Worm (Caenorhabditis elegans) whole organism, young adult: ENCODE results near the gene mrpl-48.

Experiments used
- B0019.2 ChIP-seq: fragments of 200-800 bp; sonication (Bioruptor generic); conservative IDR thresholded peaks from 2 replicates; pipeline ENCODE4 v1.3.6; 2022; ENCODE audit warnings: missing genetic modification reagents, missing genetic modification characterization, missing compliant biosample characterization
- C06A6.2 ChIP-seq: fragments of 200-800 bp; sonication (Bioruptor generic); conservative IDR thresholded peaks from 2 replicates; pipeline ENCODE4 v1.3.6; 2022; ENCODE audit warnings: missing genetic modification characterization, missing compliant biosample characterization
- D2030.7 ChIP-seq: fragments of 200-800 bp; sonication (Bioruptor generic); IDR thresholded peaks from 2 replicates; pipeline ENCODE4 v1.3.6; 2022; ENCODE audit warnings: missing genetic modification reagents, missing genetic modification characterization, missing compliant biosample characterization
- F33H1.4 ChIP-seq: fragments of 200-800 bp; sonication (Bioruptor generic); IDR thresholded peaks from 2 replicates; pipeline ENCODE4 v1.3.6; 2022; ENCODE audit warnings: missing genetic modification reagents, missing genetic modification characterization, missing compliant biosample characterization
- F37B4.10 ChIP-seq: fragments of 200-800 bp; sonication (Bioruptor generic); IDR thresholded peaks from 2 replicates; pipeline ENCODE4 v1.3.6; 2022; ENCODE audit warnings: missing genetic modification characterization, missing compliant biosample characterization
- F57A8.1 ChIP-seq: fragments of 200-800 bp; sonication (Bioruptor generic); optimal IDR thresholded peaks from 2 replicates; lab custom pipeline; 2018; ENCODE audit warnings: mild to moderate bottlenecking, missing genetic modification characterization, moderate library complexity, missing compliant biosample characterization
- F57C9.4 ChIP-seq: sonication (generic microtip); optimal IDR thresholded peaks from 2 replicates; lab custom pipeline; 2017; ENCODE audit warnings: mild to moderate bottlenecking, missing genetic modification characterization, missing compliant biosample characterization
- K11D2.4 ChIP-seq: fragments of 200-800 bp; sonication (Bioruptor generic); IDR thresholded peaks from 2 replicates; pipeline ENCODE4 v1.3.6; 2022; ENCODE audit warnings: missing genetic modification reagents, missing genetic modification characterization, missing compliant biosample characterization
- T07F8.4 ChIP-seq: sonication (generic microtip); optimal IDR thresholded peaks from 2 replicates; lab custom pipeline; 2016; ENCODE audit warnings: mild to moderate bottlenecking, missing genetic modification characterization, moderate library complexity, missing compliant biosample characterization
- akir-1 ChIP-seq: fragments of 200-800 bp; sonication (Bioruptor generic); optimal IDR thresholded peaks from 2 replicates; lab custom pipeline; 2018; ENCODE audit warnings: mild to moderate bottlenecking, missing genetic modification characterization, moderate library complexity, missing compliant biosample characterization
- attf-5 ChIP-seq: fragments of 200-800 bp; sonication (Bioruptor generic); optimal IDR thresholded peaks from 2 replicates; lab custom pipeline; 2018; ENCODE audit warnings: mild to moderate bottlenecking, missing genetic modification characterization, missing compliant biosample characterization
- attf-6 ChIP-seq: fragments of 200-800 bp; sonication (Bioruptor generic); IDR thresholded peaks from 2 replicates; pipeline ENCODE4 v1.3.6; 2022; ENCODE audit warnings: missing genetic modification reagents, missing genetic modification characterization, missing compliant biosample characterization
- bed-1 ChIP-seq: fragments of 200-800 bp; sonication (Bioruptor generic); IDR thresholded peaks from 2 replicates; pipeline ENCODE4 v1.3.6; 2022; ENCODE audit warnings: missing genetic modification reagents, missing genetic modification characterization, missing compliant biosample characterization
- ccch-3 ChIP-seq: fragments of 200-800 bp; sonication (Bioruptor generic); optimal IDR thresholded peaks from 2 replicates; lab custom pipeline; 2018; ENCODE audit warnings: mild to moderate bottlenecking, missing genetic modification characterization, missing compliant biosample characterization
- cebp-1 ChIP-seq, 2 experiments: fragments of 200-800 bp in 1 of 2; sonication (Bioruptor generic) in 1 of 2; sonication (generic microtip) in 1 of 2; IDR thresholded peaks in 1 of 2; optimal IDR thresholded peaks in 1 of 2; 2 replicates each; pipeline versions ENCODE4 v1.3.6 to Lab custom; 2017 to 2022; ENCODE audit warnings: missing compliant biosample characterization in 2 of 2, missing genetic modification characterization in 2 of 2, mild to moderate bottlenecking in 1 of 2, missing genetic modification reagents in 1 of 2, moderate library complexity in 1 of 2
- ceh-40 ChIP-seq: fragments of 200-800 bp; sonication (Bioruptor generic); IDR thresholded peaks from 2 replicates; pipeline ENCODE4 v1.3.6; 2022; ENCODE audit warnings: missing genetic modification characterization, missing compliant biosample characterization
- ceh-58 ChIP-seq: fragments of 200-800 bp; sonication (Bioruptor generic); IDR thresholded peaks from 2 replicates; pipeline ENCODE4 v1.3.6; 2022; ENCODE audit warnings: missing genetic modification characterization, missing compliant biosample characterization
- chd-7 ChIP-seq: sonication (generic microtip); optimal IDR thresholded peaks from 2 replicates; lab custom pipeline; 2016; ENCODE audit warnings: mild to moderate bottlenecking, missing genetic modification characterization, moderate library complexity, missing compliant biosample characterization
- dox-1 ChIP-seq: fragments of 200-800 bp; sonication (Bioruptor generic); IDR thresholded peaks from 2 replicates; pipeline ENCODE4 v1.3.6; 2022; ENCODE audit warnings: missing genetic modification reagents, missing genetic modification characterization, missing compliant biosample characterization
- dpl-1 ChIP-seq: fragments of 150-350 bp; optimal IDR thresholded peaks from 2 replicates; lab custom pipeline; 2014; ENCODE audit warnings: missing biosample characterization, missing genetic modification reagents, missing genetic modification characterization
- egrh-3 ChIP-seq: fragments of 200-800 bp; sonication (Bioruptor generic); IDR thresholded peaks from 2 replicates; pipeline ENCODE4 v1.3.6; 2022; ENCODE audit warnings: missing genetic modification reagents, missing genetic modification characterization, missing compliant biosample characterization
- ekl-4 ChIP-seq: fragments of 200-800 bp; sonication (Bioruptor generic); IDR thresholded peaks from 2 replicates; pipeline ENCODE4 v1.3.6; 2022; ENCODE audit warnings: missing genetic modification reagents, missing genetic modification characterization, missing compliant biosample characterization
- gei-17 ChIP-seq: fragments of 200-800 bp; sonication (Bioruptor generic); optimal IDR thresholded peaks from 2 replicates; lab custom pipeline; 2018; ENCODE audit warnings: mild to moderate bottlenecking, missing genetic modification characterization, missing compliant biosample characterization
- him-1 ChIP-seq: sonication (generic microtip); optimal IDR thresholded peaks from 2 replicates; lab custom pipeline; 2016; ENCODE audit warnings: missing genotype, missing genetic modification reagents, missing genetic modification characterization, missing compliant biosample characterization
- hmg-1.2 ChIP-seq: fragments of 200-800 bp; sonication (Bioruptor generic); IDR thresholded peaks from 2 replicates; pipeline ENCODE4 v1.3.6; 2022; ENCODE audit warnings: missing genetic modification reagents, missing genetic modification characterization, missing compliant biosample characterization
- hmg-20 ChIP-seq: fragments of 200-800 bp; sonication (Bioruptor generic); IDR thresholded peaks from 2 replicates; pipeline ENCODE4 v1.3.6; 2022; ENCODE audit warnings: missing genetic modification reagents, missing genetic modification characterization, missing compliant biosample characterization
- let-607 ChIP-seq, 2 experiments: fragments of 200-800 bp in 1 of 2; sonication (Bioruptor generic) in 1 of 2; sonication (generic microtip) in 1 of 2; optimal IDR thresholded peaks; 2 replicates each; lab custom pipeline; 2016 to 2018; ENCODE audit warnings: mild to moderate bottlenecking in 2 of 2, missing compliant biosample characterization in 2 of 2, missing genetic modification characterization in 2 of 2, moderate library complexity in 2 of 2, missing genotype in 1 of 2
- lin-26 ChIP-seq: fragments of 200-800 bp; sonication (Bioruptor generic); IDR thresholded peaks from 2 replicates; pipeline ENCODE4 v1.3.6; 2022; ENCODE audit warnings: missing genetic modification reagents, missing genetic modification characterization, missing compliant biosample characterization
- lin-40 ChIP-seq: sonication (generic microtip); optimal IDR thresholded peaks from 2 replicates; lab custom pipeline; 2016; ENCODE audit warnings: missing genetic modification characterization, mild to moderate bottlenecking, missing compliant biosample characterization, missing genotype, missing genetic modification reagents
- lin-54 ChIP-seq: fragments of 200-800 bp; sonication (Bioruptor generic); optimal IDR thresholded peaks from 2 replicates; lab custom pipeline; 2018; ENCODE audit warnings: mild to moderate bottlenecking, missing genetic modification characterization, missing compliant biosample characterization
- mcd-1 ChIP-seq: fragments of 200-800 bp; sonication (Bioruptor generic); IDR thresholded peaks from 2 replicates; pipeline ENCODE4 v1.3.6; 2022; ENCODE audit warnings: missing genetic modification reagents, missing genetic modification characterization, missing compliant biosample characterization
- mxl-1 ChIP-seq: sonication (generic microtip); optimal IDR thresholded peaks from 2 replicates; lab custom pipeline; 2016; ENCODE audit warnings: missing genetic modification characterization, missing compliant biosample characterization
- pbrm-1 ChIP-seq: fragments of 200-800 bp; sonication (Bioruptor generic); IDR thresholded peaks from 2 replicates; pipeline ENCODE4 v1.3.6; 2022; ENCODE audit warnings: missing genetic modification reagents, missing genetic modification characterization, missing compliant biosample characterization
- sdz-38 ChIP-seq: sonication (generic microtip); optimal IDR thresholded peaks from 2 replicates; lab custom pipeline; 2016; ENCODE audit warnings: missing genotype, missing genetic modification characterization, missing compliant biosample characterization
- sea-2 ChIP-seq: fragments of 200-800 bp; sonication (Bioruptor generic); IDR thresholded peaks from 2 replicates; pipeline ENCODE4 v1.3.6; 2022; ENCODE audit warnings: missing genetic modification characterization, missing compliant biosample characterization
- snpc-4 ChIP-seq, 5 experiments: fragments of 150-350 bp in 1 of 5; sonication (generic microtip) in 4 of 5; optimal IDR thresholded peaks; 2 replicates each; lab custom pipeline; 2014 to 2018; ENCODE audit warnings: missing genetic modification characterization in 5 of 5, missing biosample characterization in 3 of 5, antibody characterized with exemption in 2 of 5, mild to moderate bottlenecking in 2 of 5, missing compliant biosample characterization in 2 of 5, missing genotype in 2 of 5, moderate library complexity in 2 of 5, missing genetic modification reagents in 1 of 5
- sptf-2 ChIP-seq: fragments of 200-800 bp; sonication (Bioruptor generic); optimal IDR thresholded peaks from 2 replicates; lab custom pipeline; 2018; ENCODE audit warnings: mild to moderate bottlenecking, missing genetic modification characterization, missing compliant biosample characterization
- zfh-2 ChIP-seq: fragments of 200-800 bp; sonication (Bioruptor generic); conservative IDR thresholded peaks from 2 replicates; pipeline ENCODE4 v1.3.6; 2022; ENCODE audit warnings: missing genetic modification reagents, missing genetic modification characterization, missing compliant biosample characterization
- zim-3 ChIP-seq: sonication (generic microtip); optimal IDR thresholded peaks from 2 replicates; lab custom pipeline; 2017; ENCODE audit warnings: mild to moderate bottlenecking, missing genetic modification characterization, moderate library complexity, missing compliant biosample characterization

Gene mrpl-48

ce11 chrV:5580517-5580916, 13.0 kb upstream of the mrpl-48 start:
- no peak for TF ChIP-seq ceh-58 (GFP tag; lab: Robert Waterston, UW)
- no peak for TF ChIP-seq F57A8.1
- peak; percentile 65 for TF ChIP-seq attf-5 (GFP tag; lab: Kevin White, UChicago)
- TF ChIP-seq gei-17 (GFP tag; lab: Kevin White, UChicago), result no peak
- no peak for TF ChIP-seq snpc-4 (GFP tag; optimal IDR thresholded peaks at IDR 0.05; lab: Kevin White, UChicago)
- peak in 3 of 4 experiments; percentile 33 to 52 (median 46) for TF ChIP-seq snpc-4 (tag; optimal IDR thresholded peaks at IDR 0.05; lab: Kevin White, UChicago)
- TF ChIP-seq cebp-1 (GFP tag; IDR thresholded peaks at IDR 0.05; lab: Robert Waterston, UW), result peak; percentile 88
- peak; percentile 97 for TF ChIP-seq cebp-1 (tag; optimal IDR thresholded peaks at IDR 0.05; lab: Kevin White, UChicago)
- no peak for TF ChIP-seq ceh-40
- TF ChIP-seq let-607 (tag; optimal IDR thresholded peaks at IDR 0.05; lab: Kevin White, UChicago), result peak in 1 of 2 experiments; percentile 29
- 0 out of 2 replicates have a peak, but pooled peaks have one; percentile 13 for TF ChIP-seq C06A6.2 (GFP tag; lab: Robert Waterston, UW)
- TF ChIP-seq lin-40 (tag; lab: Kevin White, UChicago), result peak; percentile 21
- peak; percentile 85; the same call in 1 of the 2 replicates for TF ChIP-seq hmg-1.2 (GFP tag; lab: Robert Waterston, UW)
- no peak for TF ChIP-seq lin-54 (GFP tag; lab: Kevin White, UChicago)
- TF ChIP-seq F57C9.4, result no peak

- TF ChIP-seq F37B4.10 (GFP tag; lab: Robert Waterston, UW) (no peak), bed-1 (GFP tag; lab: Robert Waterston, UW) (no peak), B0019.2 (GFP tag; lab: Robert Waterston, UW) (no peak), akir-1 (GFP tag; lab: Kevin White, UChicago) (no peak), mxl-1 (tag; lab: Kevin White, UChicago) (no peak), zim-3 (tag; lab: Kevin White, UChicago) (no peak), sea-2 (no peak)
These were observed 12.2 kb upstream of the mrpl-48 start, which contains the start of gene klc-2 for ce11 chrV:5581312-5581711. TSS of gene klc-2 (minus strand) at chrV:5581412.

- TF ChIP-seq ekl-4, result no peak
- TF ChIP-seq chd-7 (tag; lab: Kevin White, UChicago), result peak; percentile 34
- TF ChIP-seq hmg-20 (GFP tag; lab: Robert Waterston, UW), result peak; percentile 33; the same call in 1 of the 2 replicates
- no peak for TF ChIP-seq attf-5 (GFP tag; lab: Kevin White, UChicago)
- TF ChIP-seq zfh-2 (GFP tag; lab: Robert Waterston, UW), result 0 out of 2 replicates have a peak, but pooled peaks have one; percentile 23
- TF ChIP-seq K11D2.4 (GFP tag; lab: Robert Waterston, UW), result no peak
- TF ChIP-seq lin-26, result no peak
- no peak for TF ChIP-seq T07F8.4 (tag; lab: Kevin White, UChicago)
- TF ChIP-seq dox-1 (GFP tag; lab: Robert Waterston, UW), result no peak
- no peak for TF ChIP-seq egrh-3 (GFP tag; lab: Robert Waterston, UW)
- TF ChIP-seq dpl-1 (GFP tag; lab: Kevin White, UChicago), result no peak
- 0 out of 2 replicates have a peak, but pooled peaks have one; percentile 26 for TF ChIP-seq pbrm-1 (GFP tag; lab: Robert Waterston, UW)
- no peak for TF ChIP-seq ccch-3 (GFP tag; lab: Kevin White, UChicago)
- 0 out of 2 replicates have a peak, but pooled peaks have one; percentile 17 for TF ChIP-seq mcd-1 (GFP tag; lab: Robert Waterston, UW)
- TF ChIP-seq D2030.7 (GFP tag; lab: Robert Waterston, UW), result no peak
- TF ChIP-seq him-1 (tag; lab: Kevin White, UChicago), result peak; percentile 29
- TF ChIP-seq sptf-2 (GFP tag; lab: Kevin White, UChicago), result no peak
- TF ChIP-seq sdz-38, result no peak
- TF ChIP-seq F33H1.4 (GFP tag; lab: Robert Waterston, UW), result no peak
- no peak for TF ChIP-seq attf-6 (GFP tag; lab: Robert Waterston, UW)
These were observed 11.2 kb upstream of the mrpl-48 start for ce11 chrV:5582308-5582707.
